Worm (Caenorhabditis elegans) whole organism, young adult: Measurements from ENCODE around the gene mog-5.
A peak's percentile ranks its signal among the peaks of the same experiment; 100 is the strongest.

Source experiments
- B0261.1 ChIP-seq: sonication (generic microtip); optimal IDR thresholded peaks from 2 replicates; lab custom pipeline; 2016; ENCODE audit warnings: mild to moderate bottlenecking, missing genetic modification characterization, moderate library complexity, missing compliant biosample characterization
- C17E4.6 ChIP-seq: fragments of 200-800 bp; sonication (Bioruptor generic); IDR thresholded peaks from 2 replicates; pipeline ENCODE4 v1.3.6; 2022; ENCODE audit warnings: missing genetic modification reagents, missing genetic modification characterization, missing compliant biosample characterization
- D2030.7 ChIP-seq: fragments of 200-800 bp; sonication (Bioruptor generic); IDR thresholded peaks from 2 replicates; pipeline ENCODE4 v1.3.6; 2022; ENCODE audit warnings: missing genetic modification reagents, missing genetic modification characterization, missing compliant biosample characterization
- F10E7.11 ChIP-seq: sonication (generic microtip); optimal IDR thresholded peaks from 2 replicates; lab custom pipeline; 2017; ENCODE audit warnings: mild to moderate bottlenecking, missing genetic modification characterization, moderate library complexity, missing compliant biosample characterization
- F22D6.2 ChIP-seq: sonication (generic microtip); optimal IDR thresholded peaks from 2 replicates; lab custom pipeline; 2016; ENCODE audit warnings: mild to moderate bottlenecking, missing genetic modification characterization, missing compliant biosample characterization
- F33H1.4 ChIP-seq: fragments of 200-800 bp; sonication (Bioruptor generic); IDR thresholded peaks from 2 replicates; pipeline ENCODE4 v1.3.6; 2022; ENCODE audit warnings: missing genetic modification reagents, missing genetic modification characterization, missing compliant biosample characterization
- F39B2.1 ChIP-seq: fragments of 200-800 bp; sonication (Bioruptor generic); IDR thresholded peaks from 2 replicates; pipeline ENCODE4 v1.3.6; 2022; ENCODE audit warnings: missing genetic modification reagents, missing genetic modification characterization, missing compliant biosample characterization
- F49E8.2 ChIP-seq: sonication (generic microtip); optimal IDR thresholded peaks from 3 replicates; lab custom pipeline; 2017; ENCODE audit warnings: missing genetic modification characterization, mild to moderate bottlenecking, missing compliant biosample characterization, antibody characterized with exemption, moderate library complexity; ENCODE audit not compliant: insufficient read depth
- F52B5.7 ChIP-seq: sonication (generic microtip); optimal IDR thresholded peaks from 2 replicates; lab custom pipeline; 2016; ENCODE audit warnings: mild to moderate bottlenecking, missing genetic modification characterization, missing compliant biosample characterization
- F57A8.1 ChIP-seq: fragments of 200-800 bp; sonication (Bioruptor generic); optimal IDR thresholded peaks from 2 replicates; lab custom pipeline; 2018; ENCODE audit warnings: mild to moderate bottlenecking, missing genetic modification characterization, moderate library complexity, missing compliant biosample characterization
- F57C9.4 ChIP-seq: sonication (generic microtip); optimal IDR thresholded peaks from 2 replicates; lab custom pipeline; 2017; ENCODE audit warnings: mild to moderate bottlenecking, missing genetic modification characterization, missing compliant biosample characterization
- T26A5.8 ChIP-seq: sonication (generic microtip); optimal IDR thresholded peaks from 2 replicates; lab custom pipeline; 2016; ENCODE audit warnings: missing genetic modification characterization, missing compliant biosample characterization
- Y53G8AR.9 ChIP-seq: fragments of 200-800 bp; sonication (Bioruptor generic); conservative IDR thresholded peaks from 2 replicates; pipeline ENCODE4 v1.3.6; 2022; ENCODE audit warnings: missing genetic modification reagents, missing genetic modification characterization, missing compliant biosample characterization
- Y79H2A.3 ChIP-seq: fragments of 200-800 bp; sonication (Bioruptor generic); conservative IDR thresholded peaks from 2 replicates; pipeline ENCODE4 v1.3.6; 2022; ENCODE audit warnings: missing genetic modification reagents, missing genetic modification characterization, missing compliant biosample characterization
- akir-1 ChIP-seq: fragments of 200-800 bp; sonication (Bioruptor generic); optimal IDR thresholded peaks from 2 replicates; lab custom pipeline; 2018; ENCODE audit warnings: mild to moderate bottlenecking, missing genetic modification characterization, moderate library complexity, missing compliant biosample characterization
- athp-1 ChIP-seq: sonication (generic microtip); optimal IDR thresholded peaks from 2 replicates; lab custom pipeline; 2017; ENCODE audit warnings: mild to moderate bottlenecking, missing genetic modification characterization, missing compliant biosample characterization
- cebp-1 ChIP-seq, 2 experiments: fragments of 200-800 bp in 1 of 2; sonication (Bioruptor generic) in 1 of 2; sonication (generic microtip) in 1 of 2; IDR thresholded peaks in 1 of 2; optimal IDR thresholded peaks in 1 of 2; 2 replicates each; pipeline versions ENCODE4 v1.3.6 to Lab custom; 2017 to 2022; ENCODE audit warnings: missing compliant biosample characterization in 2 of 2, missing genetic modification characterization in 2 of 2, mild to moderate bottlenecking in 1 of 2, missing genetic modification reagents in 1 of 2, moderate library complexity in 1 of 2
- ceh-100 ChIP-seq: fragments of 200-800 bp; sonication (Bioruptor generic); IDR thresholded peaks from 2 replicates; pipeline ENCODE4 v1.3.6; 2022; ENCODE audit warnings: missing genetic modification reagents, missing genetic modification characterization, missing compliant biosample characterization
- chd-7 ChIP-seq: sonication (generic microtip); optimal IDR thresholded peaks from 2 replicates; lab custom pipeline; 2016; ENCODE audit warnings: mild to moderate bottlenecking, missing genetic modification characterization, moderate library complexity, missing compliant biosample characterization
- egrh-3 ChIP-seq: fragments of 200-800 bp; sonication (Bioruptor generic); IDR thresholded peaks from 2 replicates; pipeline ENCODE4 v1.3.6; 2022; ENCODE audit warnings: missing genetic modification reagents, missing genetic modification characterization, missing compliant biosample characterization
- ekl-4 ChIP-seq: fragments of 200-800 bp; sonication (Bioruptor generic); IDR thresholded peaks from 2 replicates; pipeline ENCODE4 v1.3.6; 2022; ENCODE audit warnings: missing genetic modification reagents, missing genetic modification characterization, missing compliant biosample characterization
- fkh-3 ChIP-seq: sonication (generic microtip); optimal IDR thresholded peaks from 2 replicates; lab custom pipeline; 2016; ENCODE audit warnings: mild to moderate bottlenecking, missing genetic modification characterization, missing compliant biosample characterization
- him-1 ChIP-seq: sonication (generic microtip); optimal IDR thresholded peaks from 2 replicates; lab custom pipeline; 2016; ENCODE audit warnings: missing genotype, missing genetic modification reagents, missing genetic modification characterization, missing compliant biosample characterization
- hlh-26 ChIP-seq: fragments of 200-800 bp; sonication (Bioruptor generic); conservative IDR thresholded peaks from 2 replicates; pipeline ENCODE4 v1.3.6; 2022; ENCODE audit warnings: missing genetic modification reagents, missing genetic modification characterization, missing compliant biosample characterization
- hmg-1.2 ChIP-seq: fragments of 200-800 bp; sonication (Bioruptor generic); IDR thresholded peaks from 2 replicates; pipeline ENCODE4 v1.3.6; 2022; ENCODE audit warnings: missing genetic modification reagents, missing genetic modification characterization, missing compliant biosample characterization
- hrde-1 ChIP-seq: sonication (generic microtip); optimal IDR thresholded peaks from 2 replicates; lab custom pipeline; 2016; ENCODE audit warnings: missing genetic modification characterization, mild to moderate bottlenecking, missing compliant biosample characterization, moderate library complexity, missing genotype, missing genetic modification reagents, borderline replicate concordance
- hsf-1 ChIP-seq: fragments of 200-800 bp; sonication (Bioruptor generic); IDR thresholded peaks from 2 replicates; pipeline ENCODE4 v1.3.6; 2022; ENCODE audit warnings: missing genetic modification reagents, missing genetic modification characterization, missing compliant biosample characterization
- lag-1 ChIP-seq: fragments of 200-800 bp; sonication (Bioruptor generic); IDR thresholded peaks from 2 replicates; pipeline ENCODE4 v1.3.6; 2022; ENCODE audit warnings: missing genetic modification reagents, missing genetic modification characterization, missing compliant biosample characterization
- let-607 ChIP-seq, 2 experiments: fragments of 200-800 bp in 1 of 2; sonication (Bioruptor generic) in 1 of 2; sonication (generic microtip) in 1 of 2; optimal IDR thresholded peaks; 2 replicates each; lab custom pipeline; 2016 to 2018; ENCODE audit warnings: mild to moderate bottlenecking in 2 of 2, missing compliant biosample characterization in 2 of 2, missing genetic modification characterization in 2 of 2, moderate library complexity in 2 of 2, missing genotype in 1 of 2
- lin-26 ChIP-seq: fragments of 200-800 bp; sonication (Bioruptor generic); IDR thresholded peaks from 2 replicates; pipeline ENCODE4 v1.3.6; 2022; ENCODE audit warnings: missing genetic modification reagents, missing genetic modification characterization, missing compliant biosample characterization
- lsl-1 ChIP-seq: fragments of 200-800 bp; sonication (Bioruptor generic); optimal IDR thresholded peaks from 2 replicates; lab custom pipeline; 2018; ENCODE audit warnings: mild to moderate bottlenecking, missing genetic modification characterization, moderate library complexity, missing compliant biosample characterization
- madf-10 ChIP-seq: sonication (generic microtip); optimal IDR thresholded peaks from 2 replicates; lab custom pipeline; 2016; ENCODE audit warnings: mild to moderate bottlenecking, missing genetic modification characterization, missing compliant biosample characterization
- madf-3 ChIP-seq: fragments of 200-800 bp; sonication (Bioruptor generic); IDR thresholded peaks from 2 replicates; pipeline ENCODE4 v1.3.6; 2022; ENCODE audit warnings: missing genetic modification reagents, missing genetic modification characterization, missing compliant biosample characterization
- madf-8 ChIP-seq: fragments of 200-800 bp; sonication (Bioruptor generic); conservative IDR thresholded peaks from 2 replicates; pipeline ENCODE4 v1.3.6; 2022; ENCODE audit warnings: missing genetic modification reagents, missing genetic modification characterization, missing compliant biosample characterization
- mel-28 ChIP-seq: sonication (generic microtip); optimal IDR thresholded peaks from 2 replicates; lab custom pipeline; 2016; ENCODE audit warnings: borderline replicate concordance, mild to moderate bottlenecking, missing genetic modification characterization, missing compliant biosample characterization
- nfya-1 ChIP-seq: sonication (generic microtip); optimal IDR thresholded peaks from 2 replicates; lab custom pipeline; 2017; ENCODE audit warnings: antibody characterized with exemption, missing compliant biosample characterization, missing genetic modification characterization, borderline replicate concordance; ENCODE audit not compliant: insufficient read depth
- nfya-2 ChIP-seq: fragments of 200-800 bp; sonication (Bioruptor generic); IDR thresholded peaks from 2 replicates; pipeline ENCODE4 v1.3.6; 2022; ENCODE audit warnings: missing genetic modification reagents, missing genetic modification characterization, missing compliant biosample characterization
- nhr-179 ChIP-seq: sonication (generic microtip); optimal IDR thresholded peaks from 2 replicates; lab custom pipeline; 2016; ENCODE audit warnings: mild to moderate bottlenecking, missing genetic modification characterization, missing compliant biosample characterization
- rec-8 ChIP-seq, 2 experiments: sonication (generic microtip); optimal IDR thresholded peaks; 2 replicates each; lab custom pipeline; 2016; ENCODE audit warnings: mild to moderate bottlenecking in 2 of 2, missing genetic modification characterization in 2 of 2, missing genetic modification reagents in 2 of 2, missing genotype in 2 of 2, missing biosample characterization in 1 of 2, missing compliant biosample characterization in 1 of 2, moderate library complexity in 1 of 2
- rpc-1 ChIP-seq, 2 experiments: fragments of 150-350 bp in 1 of 2; sonication (generic microtip) in 1 of 2; optimal IDR thresholded peaks; 2 replicates each; lab custom pipeline; 2014 to 2018; ENCODE audit warnings: missing biosample characterization in 1 of 2, missing genetic modification characterization in 1 of 2, missing genetic modification reagents in 1 of 2, missing genotype in 1 of 2
- snpc-1.3 ChIP-seq: sonication (generic microtip); optimal IDR thresholded peaks from 2 replicates; lab custom pipeline; 2017; ENCODE audit warnings: missing genetic modification characterization, mild to moderate bottlenecking, missing compliant biosample characterization, antibody characterized with exemption, moderate library complexity, missing genotype, missing genetic modification reagents; ENCODE audit not compliant: insufficient read depth
- tbx-9 ChIP-seq: sonication (generic microtip); optimal IDR thresholded peaks from 2 replicates; lab custom pipeline; 2016; ENCODE audit warnings: borderline replicate concordance, missing genetic modification characterization, inconsistent platforms, missing compliant biosample characterization
- tlf-1 ChIP-seq: fragments of 200-800 bp; sonication (Bioruptor generic); optimal IDR thresholded peaks from 2 replicates; lab custom pipeline; 2018; ENCODE audit warnings: mild to moderate bottlenecking, missing genetic modification characterization, missing compliant biosample characterization
- xnd-1 ChIP-seq: sonication (generic microtip); optimal IDR thresholded peaks from 2 replicates; lab custom pipeline; 2016; ENCODE audit warnings: missing genotype, missing genetic modification reagents, missing genetic modification characterization, missing compliant biosample characterization
- zfh-2 ChIP-seq: fragments of 200-800 bp; sonication (Bioruptor generic); conservative IDR thresholded peaks from 2 replicates; pipeline ENCODE4 v1.3.6; 2022; ENCODE audit warnings: missing genetic modification reagents, missing genetic modification characterization, missing compliant biosample characterization
- ztf-22 ChIP-seq: fragments of 200-800 bp; sonication (Bioruptor generic); optimal IDR thresholded peaks from 2 replicates; lab custom pipeline; 2018; ENCODE audit warnings: mild to moderate bottlenecking, missing genetic modification characterization, moderate library complexity, missing compliant biosample characterization
- ztf-26 ChIP-seq: sonication (generic microtip); optimal IDR thresholded peaks from 2 replicates; lab custom pipeline; 2017; ENCODE audit warnings: missing genetic modification characterization, missing compliant biosample characterization

Gene mog-5

ce11 chrII:5426054-5426453 lies 26.7 kb downstream of the mog-5 start (continued):
- TF ChIP-seq F57A8.1 (no peak), madf-8 (no peak), zfh-2 (GFP tag; lab: Robert Waterston, UW) (no peak), F33H1.4 (no peak), let-607 (tag; optimal IDR thresholded peaks at IDR 0.05; lab: Kevin White, UChicago) (peak in 1 of 2 experiments; percentile 32), hmg-1.2 (no peak; the same call in 1 of the 2 replicates), ceh-100 (GFP tag; lab: Robert Waterston, UW) (no peak; the same call in 1 of the 2 replicates), F39B2.1 (no peak), Y53G8AR.9 (GFP tag; lab: Robert Waterston, UW) (no peak), egrh-3 (0 out of 2 replicates have a peak, but pooled peaks have one; percentile 16), F52B5.7 (tag; lab: Kevin White, UChicago) (no peak), tbx-9 (tag; lab: Kevin White, UChicago) (no peak), lag-1 (GFP tag; lab: Robert Waterston, UW) (no peak), lsl-1 (no peak), ztf-22 (GFP tag; lab: Kevin White, UChicago) (no peak), rec-8 (tag; optimal IDR thresholded peaks at IDR 0.05; lab: Kevin White, UChicago) (no peak), akir-1 (GFP tag; lab: Kevin White, UChicago) (no peak), athp-1 (tag; lab: Kevin White, UChicago) (no peak), cebp-1 (GFP tag; IDR thresholded peaks at IDR 0.05; lab: Robert Waterston, UW) (no peak; the same call in 1 of the 2 replicates), cebp-1 (tag; optimal IDR thresholded peaks at IDR 0.05; lab: Kevin White, UChicago) (peak; percentile 65), mel-28 (tag; lab: Kevin White, UChicago) (no peak), F22D6.2 (no peak), hlh-26 (GFP tag; lab: Robert Waterston, UW) (no peak), ztf-26 (tag; lab: Kevin White, UChicago) (no peak), ekl-4 (GFP tag; lab: Robert Waterston, UW) (no peak), nhr-179 (tag; lab: Kevin White, UChicago) (no peak), fkh-3 (tag; lab: Kevin White, UChicago) (no peak), F49E8.2 (no peak), F57C9.4 (tag; lab: Kevin White, UChicago) (no peak), chd-7 (tag; lab: Kevin White, UChicago) (no peak), hrde-1 (tag; lab: Kevin White, UChicago) (no peak), snpc-1.3 (tag; lab: Kevin White, UChicago) (no peak), T26A5.8 (tag; lab: Kevin White, UChicago) (no peak), madf-3 (GFP tag; lab: Robert Waterston, UW) (no peak), C17E4.6 (GFP tag; lab: Robert Waterston, UW) (no peak), lin-26 (GFP tag; lab: Robert Waterston, UW) (peak; percentile 62; the same call in 1 of the 2 replicates), rpc-1 (optimal IDR thresholded peaks at IDR 0.05; lab: Kevin White, UChicago) (no peak), rpc-1 (tag; optimal IDR thresholded peaks at IDR 0.05; lab: Kevin White, UChicago) (no peak), F10E7.11 (no peak), hsf-1 (no peak), B0261.1 (tag; lab: Kevin White, UChicago) (no peak), nfya-1 (tag; lab: Kevin White, UChicago) (no peak), xnd-1 (tag; lab: Kevin White, UChicago) (no peak), madf-10 (peak; percentile 32), Y79H2A.3 (GFP tag; lab: Robert Waterston, UW) (no peak), D2030.7 (GFP tag; lab: Robert Waterston, UW) (no peak), him-1 (tag; lab: Kevin White, UChicago) (no peak), nfya-2 (no peak), tlf-1 (GFP tag; lab: Kevin White, UChicago) (no peak)
